Worm (Caenorhabditis elegans): Measurements from ENCODE around the gene kdin-1.

- no peak for TF ChIP-seq unc-130 (GFP tag; optimal IDR thresholded peaks at IDR 0.05)
- TF ChIP-seq mxl-3 (GFP tag; optimal IDR thresholded peaks at IDR 0.05) = no peak
- no peak for TF ChIP-seq ama-1 (optimal IDR thresholded peaks at IDR 0.05)
- TF ChIP-seq lin-13 (GFP tag; optimal IDR thresholded peaks at IDR 0.05) = no peak
Measured at ce11 chrIV:11031640-11032039, 6.8 kb upstream of the kdin-1 start.
